Fruit fly (Drosophila melanogaster): Measurements from ENCODE around the gene CG13318.

CG13318 gene

dm6 chr3R:8799866-8800265, 27.4 kb upstream of the CG13318 start:
- TF ChIP-seq CG34224 (GFP tag; IDR thresholded peaks at IDR 0.05; ENCODE audit: partially characterized antibody), result no peak
- no peak for TF ChIP-seq CG4707 (GFP tag; optimal IDR thresholded peaks at IDR 0.05)
- no peak for TF ChIP-seq CG42726 (GFP tag; IDR thresholded peaks at IDR 0.05; ENCODE audit: partially characterized antibody)
- no peak for TF ChIP-seq ac (GFP tag; optimal IDR thresholded peaks at IDR 0.05)
- TF ChIP-seq bsh (GFP tag; optimal IDR thresholded peaks at IDR 0.05), result no peak
- TF ChIP-seq crc (GFP tag; optimal IDR thresholded peaks at IDR 0.05), result no peak
- TF ChIP-seq CG8290 (GFP tag; optimal IDR thresholded peaks at IDR 0.05), result no peak
- TF ChIP-seq CG8290 (tag; optimal IDR thresholded peaks at IDR 0.05), result peak in 1 of 2 experiments; percentile 11
- TF ChIP-seq HLH4C (GFP tag; IDR thresholded peaks at IDR 0.05; ENCODE audit: partially characterized antibody), result no peak
- no peak for TF ChIP-seq hb (GFP tag; IDR thresholded peaks at IDR 0.05; ENCODE audit: partially characterized antibody)
- TF ChIP-seq al (GFP tag; IDR thresholded peaks at IDR 0.05), result no peak
- peak; percentile 10 for TF ChIP-seq CG15514 (GFP tag; optimal IDR thresholded peaks at IDR 0.05)
- TF ChIP-seq salm (tag; optimal IDR thresholded peaks at IDR 0.05), result no peak
- TF ChIP-seq vvl (GFP tag; IDR thresholded peaks at IDR 0.05), result peak; percentile 54; the same call in 1 of the 2 replicates
- TF ChIP-seq CG3065 (GFP tag; optimal IDR thresholded peaks at IDR 0.05), result no peak
- no peak for TF ChIP-seq zfh1 (GFP tag; IDR thresholded peaks at IDR 0.05)
- TF ChIP-seq kni (GFP tag; optimal IDR thresholded peaks at IDR 0.05), result no peak
- peak; percentile 76 for TF ChIP-seq abd-A (tag; optimal IDR thresholded peaks at IDR 0.05)
- no peak for TF ChIP-seq Mad (GFP tag; optimal IDR thresholded peaks at IDR 0.05)
- no peak for TF ChIP-seq CTCF (GFP tag; optimal IDR thresholded peaks at IDR 0.05)
- TF ChIP-seq CG14441 (GFP tag; IDR thresholded peaks at IDR 0.05), result no peak
- TF ChIP-seq Hr78 (GFP tag; optimal IDR thresholded peaks at IDR 0.05), result peak in 1 of 2 experiments; percentile 65
- peak; percentile 93 for TF ChIP-seq Deaf1 (tag; optimal IDR thresholded peaks at IDR 0.05)
- no peak for TF ChIP-seq Fer3 (tag; optimal IDR thresholded peaks at IDR 0.05)
- peak; percentile 55 for TF ChIP-seq CG34376 (GFP tag; optimal IDR thresholded peaks at IDR 0.05)
- no peak for TF ChIP-seq Dbx (GFP tag; IDR thresholded peaks at IDR 0.05)
- TF ChIP-seq CG7928 (GFP tag; optimal IDR thresholded peaks at IDR 0.05), result no peak
- TF ChIP-seq CG13296 (GFP tag; optimal IDR thresholded peaks at IDR 0.05), result peak; percentile 38
- no peak for TF ChIP-seq ash1 (GFP tag; optimal IDR thresholded peaks at IDR 0.05)
- TF ChIP-seq CG7987 (GFP tag; optimal IDR thresholded peaks at IDR 0.05), result peak; percentile 12
- TF ChIP-seq CG1603 (tag; optimal IDR thresholded peaks at IDR 0.05), result no peak
- TF ChIP-seq CG4282 (GFP tag; optimal IDR thresholded peaks at IDR 0.05), result no peak
- TF ChIP-seq lab (GFP tag; optimal IDR thresholded peaks at IDR 0.05), result peak; percentile 39
- TF ChIP-seq repo (GFP tag; optimal IDR thresholded peaks at IDR 0.05), result no peak
- TF ChIP-seq CG18011 (GFP tag; optimal IDR thresholded peaks at IDR 0.05), result no peak
- peak; percentile 72 for TF ChIP-seq Med (GFP tag)
- TF ChIP-seq CG1024 (GFP tag; IDR thresholded peaks at IDR 0.05), result no peak
- TF ChIP-seq E2f2 (GFP tag; IDR thresholded peaks at IDR 0.05), result no peak
- TF ChIP-seq D (optimal IDR thresholded peaks at IDR 0.05), result no peak
- TF ChIP-seq D (GFP tag; optimal IDR thresholded peaks at IDR 0.05), result no peak
- TF ChIP-seq dysf (GFP tag; IDR thresholded peaks at IDR 0.05), result peak; percentile 26; the same call in 1 of the 3 replicates
- TF ChIP-seq pita (GFP tag; optimal IDR thresholded peaks at IDR 0.05), result no peak
- no peak for TF ChIP-seq CG33557 (GFP tag; optimal IDR thresholded peaks at IDR 0.05)
- peak; percentile 16 for TF ChIP-seq Ets97D (GFP tag; optimal IDR thresholded peaks at IDR 0.05)
- no peak for TF ChIP-seq CG6813 (GFP tag; optimal IDR thresholded peaks at IDR 0.05)
- TF ChIP-seq danr (GFP tag; IDR thresholded peaks at IDR 0.05), result no peak
- TF ChIP-seq Hmr (GFP tag; optimal IDR thresholded peaks at IDR 0.05), result peak; percentile 20
- TF ChIP-seq Dll (GFP tag; IDR thresholded peaks at IDR 0.05; ENCODE audit: partially characterized antibody), result no peak
- TF ChIP-seq CG3995 (GFP tag; optimal IDR thresholded peaks at IDR 0.05), result no peak
- TF ChIP-seq pzg (GFP tag; optimal IDR thresholded peaks at IDR 0.05), result peak; percentile 3
- TF ChIP-seq Gug (GFP tag; IDR thresholded peaks at IDR 0.05), result no peak

Data from whole organism, embryonic.